Fruit fly (Drosophila melanogaster): ENCODE data around the gene HP4.

- TF ChIP-seq OdsH (GFP tag; optimal IDR thresholded peaks at IDR 0.05) (no peak), sage (GFP tag; optimal IDR thresholded peaks at IDR 0.05) (no peak)
Observed at dm6 chr3L:7938638-7939037, 37.3 kb downstream of the HP4 start.

Data from whole organism, wandering third instar larva.